Worm (Caenorhabditis elegans) whole organism, L4 larva: Measurements from ENCODE around the gene swm-1.

Experiments
- F10B5.3 ChIP-seq: sonication (generic microtip); optimal IDR thresholded peaks from 2 replicates; lab custom pipeline; 2016; ENCODE audit warnings: mild to moderate bottlenecking, missing genetic modification characterization, missing compliant biosample characterization
- F37D6.2 ChIP-seq: sonication (generic microtip); optimal IDR thresholded peaks from 2 replicates; lab custom pipeline; 2016; ENCODE audit warnings: mild to moderate bottlenecking, missing genetic modification characterization, missing compliant biosample characterization
- R02D3.7 ChIP-seq: fragments of 150-350 bp; sonication (generic microtip); optimal IDR thresholded peaks from 3 replicates; lab custom pipeline; 2014; ENCODE audit warnings: missing biosample characterization, missing genetic modification characterization
- Y48G9A.11 ChIP-seq: fragments of 200-800 bp; sonication (Bioruptor generic); IDR thresholded peaks from 2 replicates; pipeline ENCODE4 v1.3.6; 2022; ENCODE audit warnings: missing genetic modification reagents, missing genetic modification characterization, missing compliant biosample characterization
- Y5F2A.4 ChIP-seq: fragments of 200-800 bp; sonication (Bioruptor generic); optimal IDR thresholded peaks from 2 replicates; lab custom pipeline; 2018; ENCODE audit warnings: mild to moderate bottlenecking, missing genetic modification characterization, missing compliant biosample characterization
- ZK337.2 ChIP-seq: fragments of 200-800 bp; sonication (Bioruptor generic); IDR thresholded peaks from 2 replicates; pipeline ENCODE4 v1.3.6; 2022; ENCODE audit warnings: missing genetic modification reagents, missing genetic modification characterization, missing compliant biosample characterization
- arid-1 ChIP-seq: fragments of 200-800 bp; sonication (Bioruptor generic); conservative IDR thresholded peaks from 2 replicates; pipeline ENCODE4 v1.3.6; 2022; ENCODE audit warnings: missing genetic modification reagents, missing genetic modification characterization, missing compliant biosample characterization
- attf-4 ChIP-seq: sonication (generic microtip); optimal IDR thresholded peaks from 3 replicates; lab custom pipeline; 2017; ENCODE audit warnings: missing biosample characterization, missing genetic modification characterization
- ceh-20 ChIP-seq: fragments of 200-800 bp; sonication (Bioruptor generic); IDR thresholded peaks from 2 replicates; pipeline ENCODE4 v1.3.6; 2022; ENCODE audit warnings: missing genetic modification reagents, missing genetic modification characterization, missing compliant biosample characterization
- ceh-28 ChIP-seq: fragments of 150-350 bp; optimal IDR thresholded peaks from 2 replicates; lab custom pipeline; 2014; ENCODE audit warnings: missing biosample characterization, missing genetic modification reagents, missing genetic modification characterization
- ceh-32 ChIP-seq: sonication (generic microtip); optimal IDR thresholded peaks from 2 replicates; lab custom pipeline; 2016; ENCODE audit warnings: mild to moderate bottlenecking, missing genetic modification characterization, missing compliant biosample characterization; ENCODE audit not compliant: poor library complexity
- ceh-44 ChIP-seq: fragments of 200-800 bp; sonication (Bioruptor generic); IDR thresholded peaks from 2 replicates; pipeline ENCODE4 v1.3.6; 2022; ENCODE audit warnings: missing genetic modification reagents, missing genetic modification characterization, missing compliant biosample characterization
- ceh-62 ChIP-seq: sonication (generic microtip); optimal IDR thresholded peaks from 2 replicates; lab custom pipeline; 2017; ENCODE audit warnings: missing biosample characterization, missing genetic modification characterization
- ceh-82 ChIP-seq: sonication (generic microtip); optimal IDR thresholded peaks from 2 replicates; lab custom pipeline; 2017; ENCODE audit warnings: missing biosample characterization, missing genetic modification characterization
- dmd-6 ChIP-seq: fragments of 200-800 bp; sonication (Bioruptor generic); IDR thresholded peaks from 2 replicates; pipeline ENCODE4 v1.3.6; 2022; ENCODE audit warnings: missing genetic modification reagents, missing genetic modification characterization, missing compliant biosample characterization
- dmd-9 ChIP-seq: fragments of 200-800 bp; sonication (Bioruptor generic); IDR thresholded peaks from 2 replicates; pipeline ENCODE4 v1.3.6; 2022; ENCODE audit warnings: missing genetic modification reagents, missing genetic modification characterization, missing compliant biosample characterization
- dpl-1 ChIP-seq: fragments of 150-350 bp; optimal IDR thresholded peaks from 2 replicates; lab custom pipeline; 2014; ENCODE audit warnings: missing biosample characterization, missing genetic modification reagents, missing genetic modification characterization
- egl-27 ChIP-seq: sonication (generic microtip); optimal IDR thresholded peaks from 3 replicates; lab custom pipeline; 2017; ENCODE audit warnings: missing biosample characterization, missing genetic modification reagents, missing genetic modification characterization
- fkh-10 ChIP-seq: fragments of 150-350 bp; optimal IDR thresholded peaks from 2 replicates; lab custom pipeline; 2014; ENCODE audit warnings: missing biosample characterization, missing genetic modification reagents, missing genetic modification characterization
- fos-1 ChIP-seq: fragments of 150-350 bp; optimal IDR thresholded peaks from 2 replicates; lab custom pipeline; 2014; ENCODE audit warnings: missing biosample characterization, missing genetic modification characterization
- hlh-30 ChIP-seq: sonication (generic microtip); optimal IDR thresholded peaks from 2 replicates; lab custom pipeline; 2017; ENCODE audit warnings: antibody characterized with exemption, mild to moderate bottlenecking, missing genetic modification characterization, missing compliant biosample characterization; ENCODE audit not compliant: insufficient read depth
- lim-7 ChIP-seq: fragments of 200-800 bp; sonication (Bioruptor generic); IDR thresholded peaks from 2 replicates; pipeline ENCODE4 v1.3.6; 2022; ENCODE audit warnings: missing genetic modification characterization, missing compliant biosample characterization
- lin-1 ChIP-seq: fragments of 200-800 bp; sonication (Bioruptor generic); IDR thresholded peaks from 2 replicates; pipeline ENCODE4 v1.3.6; 2022; ENCODE audit warnings: missing genetic modification reagents, missing genetic modification characterization, missing compliant biosample characterization
- lin-13 ChIP-seq: fragments of 150-350 bp; optimal IDR thresholded peaks from 2 replicates; lab custom pipeline; 2014; ENCODE audit warnings: missing biosample characterization, missing genetic modification reagents, missing genetic modification characterization
- lin-29 ChIP-seq: fragments of 200-800 bp; sonication (Bioruptor generic); IDR thresholded peaks from 2 replicates; pipeline ENCODE4 v1.3.6; 2022; ENCODE audit warnings: missing genetic modification reagents, missing genetic modification characterization, missing compliant biosample characterization
- lin-39 ChIP-seq: fragments of 150-350 bp; optimal IDR thresholded peaks from 2 replicates; lab custom pipeline; 2014; ENCODE audit warnings: missing biosample characterization, missing genetic modification reagents, missing genetic modification characterization
- lsy-2 ChIP-seq, 2 experiments: fragments of 150-350 bp in 1 of 2; sonication (generic microtip) in 1 of 2; optimal IDR thresholded peaks; 2 replicates each; lab custom pipeline; 2014 to 2017; ENCODE audit warnings: missing biosample characterization in 2 of 2, missing genetic modification characterization in 2 of 2
- madf-5 ChIP-seq, 2 experiments: fragments of 200-800 bp; sonication (Bioruptor generic); IDR thresholded peaks; 2 replicates each; pipeline ENCODE4 v1.3.6; 2022; ENCODE audit warnings: missing compliant biosample characterization in 2 of 2, missing genetic modification characterization in 2 of 2
- madf-9 ChIP-seq: fragments of 200-800 bp; sonication (Bioruptor generic); conservative IDR thresholded peaks from 2 replicates; pipeline ENCODE4 v1.3.6; 2022; ENCODE audit warnings: missing genetic modification reagents, missing genetic modification characterization, missing compliant biosample characterization
- mdl-1 ChIP-seq, 2 experiments: fragments of 150-350 bp in 1 of 2; sonication (generic microtip) in 1 of 2; optimal IDR thresholded peaks; 2 replicates each; lab custom pipeline; 2014 to 2017; ENCODE audit warnings: missing biosample characterization in 2 of 2, missing genetic modification characterization in 2 of 2
- mdt-29 ChIP-seq: fragments of 200-800 bp; sonication (Bioruptor generic); IDR thresholded peaks from 2 replicates; pipeline ENCODE4 v1.3.6; 2022; ENCODE audit warnings: missing genetic modification reagents, missing genetic modification characterization, missing compliant biosample characterization
- mep-1 ChIP-seq: fragments of 150-350 bp; sonication (generic microtip); optimal IDR thresholded peaks from 3 replicates; lab custom pipeline; 2014; ENCODE audit warnings: missing biosample characterization, missing genetic modification characterization
- mxl-2 ChIP-seq: fragments of 200-800 bp; sonication (Bioruptor generic); conservative IDR thresholded peaks from 2 replicates; pipeline ENCODE4 v1.3.6; 2022; ENCODE audit warnings: missing genetic modification reagents, missing genetic modification characterization, missing compliant biosample characterization
- mxl-3 ChIP-seq: fragments of 200-800 bp; sonication (Bioruptor generic); optimal IDR thresholded peaks from 2 replicates; lab custom pipeline; 2018; ENCODE audit warnings: mild to moderate bottlenecking, missing genetic modification characterization, missing compliant biosample characterization
- nhr-102 ChIP-seq: sonication (generic microtip); optimal IDR thresholded peaks from 2 replicates; lab custom pipeline; 2016; ENCODE audit warnings: mild to moderate bottlenecking, missing genetic modification characterization, moderate library complexity, missing compliant biosample characterization
- nhr-237 ChIP-seq: sonication (generic microtip); optimal IDR thresholded peaks from 2 replicates; lab custom pipeline; 2017; ENCODE audit warnings: missing biosample characterization, missing genetic modification characterization
- nhr-42 ChIP-seq: fragments of 200-800 bp; sonication (Bioruptor generic); IDR thresholded peaks from 2 replicates; pipeline ENCODE4 v1.3.6; 2022; ENCODE audit warnings: missing genetic modification characterization, missing compliant biosample characterization
- nhr-48 ChIP-seq: sonication (generic microtip); optimal IDR thresholded peaks from 2 replicates; lab custom pipeline; 2016; ENCODE audit warnings: mild to moderate bottlenecking, missing genetic modification characterization, missing compliant biosample characterization
- pha-4 ChIP-seq, 2 experiments: fragments of 150-350 bp in 1 of 2; fragments of 200-800 bp in 1 of 2; sonication (Bioruptor generic) in 1 of 2; IDR thresholded peaks in 1 of 2; optimal IDR thresholded peaks in 1 of 2; 2 replicates each; pipeline versions ENCODE4 v1.3.6 to Lab custom; 2014 to 2022; ENCODE audit warnings: missing genetic modification characterization in 2 of 2, missing genetic modification reagents in 2 of 2, missing biosample characterization in 1 of 2, missing compliant biosample characterization in 1 of 2
- php-3 ChIP-seq: fragments of 200-800 bp; sonication (Bioruptor generic); IDR thresholded peaks from 2 replicates; pipeline ENCODE4 v1.3.6; 2022; ENCODE audit warnings: missing genetic modification reagents, missing genetic modification characterization, missing compliant biosample characterization
- pqm-1 ChIP-seq: sonication (generic microtip); optimal IDR thresholded peaks from 2 replicates; lab custom pipeline; 2017; ENCODE audit warnings: missing biosample characterization, missing genetic modification characterization
- saeg-2 ChIP-seq: fragments of 200-800 bp; sonication (Bioruptor generic); IDR thresholded peaks from 2 replicates; pipeline ENCODE4 v1.3.6; 2022; ENCODE audit warnings: missing genetic modification reagents, missing genetic modification characterization, missing compliant biosample characterization
- skn-1 ChIP-seq: fragments of 150-350 bp; optimal IDR thresholded peaks from 2 replicates; lab custom pipeline; 2014; ENCODE audit warnings: missing biosample characterization, missing genetic modification characterization
- spr-1 ChIP-seq: sonication (generic microtip); optimal IDR thresholded peaks from 2 replicates; lab custom pipeline; 2016; ENCODE audit warnings: mild to moderate bottlenecking, missing genetic modification characterization, missing compliant biosample characterization
- unc-130 ChIP-seq: sonication (generic microtip); optimal IDR thresholded peaks from 2 replicates; lab custom pipeline; 2016; ENCODE audit warnings: missing genetic modification reagents, missing genetic modification characterization, missing compliant biosample characterization
- unc-39 ChIP-seq: sonication (generic microtip); optimal IDR thresholded peaks from 2 replicates; lab custom pipeline; 2017; ENCODE audit warnings: missing biosample characterization, missing genetic modification characterization
- zip-11 ChIP-seq: fragments of 200-800 bp; sonication (Bioruptor generic); IDR thresholded peaks from 2 replicates; pipeline ENCODE4 v1.3.6; 2022; ENCODE audit warnings: missing genetic modification characterization, missing compliant biosample characterization
- zip-2 ChIP-seq: fragments of 150-350 bp; optimal IDR thresholded peaks from 2 replicates; lab custom pipeline; 2014; ENCODE audit warnings: missing biosample characterization, missing genetic modification characterization
- ztf-11 ChIP-seq: fragments of 150-350 bp; optimal IDR thresholded peaks from 2 replicates; lab custom pipeline; 2014; ENCODE audit warnings: missing biosample characterization, missing genetic modification characterization

Gene swm-1

ce11 chrV:9095613-9096317 is 41.1 kb upstream of the swm-1 start, which contains the start of gene F21C10.10:
F21C10.10 (plus strand) TSS chrV:9096267.
- TF ChIP-seq pha-4 (GFP tag; IDR thresholded peaks at IDR 0.05; lab: Robert Waterston, UW) (peak; percentile 76), pha-4 (tag; optimal IDR thresholded peaks at IDR 0.05; lab: Kevin White, UChicago) (peak; percentile 60), R02D3.7 (tag; lab: Kevin White, UChicago) (no peak), mdt-29 (GFP tag; lab: Robert Waterston, UW) (peak; percentile 76), lin-29 (GFP tag; lab: Robert Waterston, UW) (0 out of 2 replicates have a peak, but pooled peaks have one; percentile 55), ZK337.2 (GFP tag; lab: Robert Waterston, UW) (no peak), unc-39 (no peak), lim-7 (GFP tag; lab: Robert Waterston, UW) (no peak), ceh-82 (tag; lab: Kevin White, UChicago) (no peak), php-3 (GFP tag; lab: Robert Waterston, UW) (peak; percentile 86), ceh-20 (peak; percentile 92), fkh-10 (GFP tag; lab: Kevin White, UChicago) (no peak), mxl-3 (GFP tag; lab: Kevin White, UChicago) (peak; percentile 93), lin-39 (no peak), ceh-62 (no peak), egl-27 (tag; lab: Kevin White, UChicago) (no peak), ceh-28 (tag; lab: Kevin White, UChicago) (no peak), lin-1 (GFP tag; lab: Robert Waterston, UW) (peak; percentile 62; the same call in 1 of the 2 replicates), unc-130 (no peak), madf-9 (GFP tag; lab: Robert Waterston, UW) (peak; percentile 46; the same call in 1 of the 2 replicates), nhr-48 (peak; percentile 99), F37D6.2 (tag; lab: Kevin White, UChicago) (no peak), ceh-32 (tag; lab: Kevin White, UChicago) (no peak), spr-1 (tag; lab: Kevin White, UChicago) (peak; percentile 78), mxl-2 (GFP tag; lab: Robert Waterston, UW) (peak; percentile 98), pqm-1 (peak; percentile 14), saeg-2 (peak; percentile 94), dmd-9 (GFP tag; lab: Robert Waterston, UW) (no peak), ztf-11 (no peak), dpl-1 (peak; percentile 56), mdl-1 (tag; optimal IDR thresholded peaks at IDR 0.05; lab: Kevin White, UChicago) (peak; percentile 77 to 96), madf-5 (GFP tag; IDR thresholded peaks at IDR 0.05; lab: Robert Waterston, UW) (0 out of 4 replicates have a peak, but pooled peaks of 1 of the 2 experiments have one; percentile 64), arid-1 (GFP tag; lab: Robert Waterston, UW) (0 out of 2 replicates have a peak, but pooled peaks have one; percentile 8), Y5F2A.4 (GFP tag; lab: Kevin White, UChicago) (no peak), lsy-2 (tag; optimal IDR thresholded peaks at IDR 0.05; lab: Kevin White, UChicago) (peak; percentile 55 to 81), attf-4 (no peak), F10B5.3 (tag; lab: Kevin White, UChicago) (no peak), dmd-6 (GFP tag; lab: Robert Waterston, UW) (peak; percentile 99), hlh-30 (peak; percentile 99), nhr-42 (GFP tag; lab: Robert Waterston, UW) (no peak; the same call in 1 of the 2 replicates), skn-1 (tag; lab: Kevin White, UChicago) (no peak), ceh-44 (no peak), zip-11 (GFP tag; lab: Robert Waterston, UW) (no peak), Y48G9A.11 (GFP tag; lab: Robert Waterston, UW) (no peak), nhr-102 (tag; lab: Kevin White, UChicago) (peak; percentile 93), nhr-237 (tag; lab: Kevin White, UChicago) (no peak), mep-1 (tag; lab: Kevin White, UChicago) (peak; percentile 91), lin-13 (peak; percentile 50), fos-1 (tag; lab: Kevin White, UChicago) (no peak), zip-2 (peak; percentile 31)
